Worm (Caenorhabditis elegans) whole organism, late embryonic: ENCODE results near the gene hch-1.

ENCODE experiments used
- C08G9.2 ChIP-seq: sonication (generic microtip); optimal IDR thresholded peaks from 2 replicates; lab custom pipeline; 2016; ENCODE audit warnings: mild to moderate bottlenecking, missing genetic modification characterization, moderate library complexity, missing compliant biosample characterization
- C38D4.7 ChIP-seq: fragments of 200-800 bp; sonication (Bioruptor generic); optimal IDR thresholded peaks from 2 replicates; lab custom pipeline; 2018; ENCODE audit warnings: mild to moderate bottlenecking, missing genetic modification characterization, moderate library complexity, missing compliant biosample characterization
- F13H6.1 ChIP-seq: sonication (generic microtip); optimal IDR thresholded peaks from 2 replicates; lab custom pipeline; 2016; ENCODE audit warnings: missing genetic modification characterization, missing compliant biosample characterization
- K09A11.1 ChIP-seq: sonication (generic microtip); optimal IDR thresholded peaks from 2 replicates; lab custom pipeline; 2017; ENCODE audit warnings: antibody characterized with exemption, mild to moderate bottlenecking, missing genetic modification characterization, missing compliant biosample characterization; ENCODE audit not compliant: insufficient read depth
- T23F11.4 ChIP-seq: fragments of 200-800 bp; sonication (Bioruptor generic); optimal IDR thresholded peaks from 2 replicates; lab custom pipeline; 2018; ENCODE audit warnings: mild to moderate bottlenecking, missing genetic modification characterization, missing compliant biosample characterization
- Y22D7AL.16 ChIP-seq: sonication (generic microtip); optimal IDR thresholded peaks from 2 replicates; lab custom pipeline; 2016; ENCODE audit warnings: missing genetic modification characterization, missing compliant biosample characterization
- ceh-14 ChIP-seq: sonication (generic microtip); optimal IDR thresholded peaks from 2 replicates; lab custom pipeline; 2016; ENCODE audit warnings: missing genotype, missing genetic modification characterization, missing compliant biosample characterization
- ceh-19 ChIP-seq: fragments of 200-800 bp; sonication (Bioruptor generic); optimal IDR thresholded peaks from 2 replicates; lab custom pipeline; 2018; ENCODE audit warnings: mild to moderate bottlenecking, missing genetic modification characterization, missing compliant biosample characterization
- ceh-2 ChIP-seq: sonication (generic microtip); optimal IDR thresholded peaks from 2 replicates; lab custom pipeline; 2016; ENCODE audit warnings: missing genotype, missing genetic modification characterization, missing compliant biosample characterization
- ceh-24 ChIP-seq: sonication (generic microtip); optimal IDR thresholded peaks from 2 replicates; lab custom pipeline; 2016; ENCODE audit warnings: mild to moderate bottlenecking, missing genetic modification characterization, missing compliant biosample characterization
- ceh-30 ChIP-seq: fragments of 150-350 bp; optimal IDR thresholded peaks from 2 replicates; lab custom pipeline; 2014; ENCODE audit warnings: missing biosample characterization, missing genetic modification characterization
- ceh-31 ChIP-seq: sonication (generic microtip); optimal IDR thresholded peaks from 2 replicates; lab custom pipeline; 2016; ENCODE audit warnings: missing genetic modification characterization, missing compliant biosample characterization
- ceh-45 ChIP-seq: fragments of 200-800 bp; sonication (Bioruptor generic); IDR thresholded peaks from 2 replicates; pipeline ENCODE4 v1.3.6; 2022; ENCODE audit warnings: missing genetic modification reagents, missing genetic modification characterization, missing compliant biosample characterization
- ceh-6 ChIP-seq: fragments of 200-800 bp; sonication (Bioruptor generic); optimal IDR thresholded peaks from 2 replicates; lab custom pipeline; 2018; ENCODE audit warnings: mild to moderate bottlenecking, missing genetic modification characterization, missing compliant biosample characterization
- ceh-9 ChIP-seq: sonication (generic microtip); optimal IDR thresholded peaks from 2 replicates; lab custom pipeline; 2016; ENCODE audit warnings: mild to moderate bottlenecking, missing genetic modification characterization, inconsistent platforms, missing compliant biosample characterization
- che-1 ChIP-seq: sonication (generic microtip); optimal IDR thresholded peaks from 2 replicates; lab custom pipeline; 2016; ENCODE audit warnings: mild to moderate bottlenecking, missing genetic modification characterization, missing compliant biosample characterization
- dve-1 ChIP-seq: sonication (generic microtip); optimal IDR thresholded peaks from 2 replicates; lab custom pipeline; 2017; ENCODE audit warnings: antibody characterized with exemption, mild to moderate bottlenecking, missing genetic modification characterization, missing compliant biosample characterization
- elt-4 ChIP-seq: sonication (generic microtip); optimal IDR thresholded peaks from 2 replicates; lab custom pipeline; 2016; ENCODE audit warnings: missing genetic modification characterization, missing compliant biosample characterization
- ets-4 ChIP-seq: sonication (generic microtip); optimal IDR thresholded peaks from 2 replicates; lab custom pipeline; 2016; ENCODE audit warnings: missing genetic modification characterization, missing compliant biosample characterization
- eyg-1 ChIP-seq: sonication (generic microtip); optimal IDR thresholded peaks from 2 replicates; lab custom pipeline; 2016; ENCODE audit warnings: missing genotype, missing genetic modification characterization, missing compliant biosample characterization
- fax-1 ChIP-seq: sonication (generic microtip); optimal IDR thresholded peaks from 2 replicates; lab custom pipeline; 2016; ENCODE audit warnings: missing genotype, missing genetic modification characterization, missing compliant biosample characterization
- fkh-6 ChIP-seq: sonication (generic microtip); optimal IDR thresholded peaks from 2 replicates; lab custom pipeline; 2016; ENCODE audit warnings: missing genetic modification characterization, missing compliant biosample characterization
- hlh-30 ChIP-seq: sonication (generic microtip); optimal IDR thresholded peaks from 2 replicates; lab custom pipeline; 2017; ENCODE audit warnings: antibody characterized with exemption, missing genetic modification characterization, missing compliant biosample characterization; ENCODE audit not compliant: insufficient read depth
- hlh-6 ChIP-seq: sonication (generic microtip); optimal IDR thresholded peaks from 2 replicates; lab custom pipeline; 2016; ENCODE audit warnings: missing genotype, missing genetic modification characterization, missing compliant biosample characterization
- hlh-8 ChIP-seq: sonication (generic microtip); optimal IDR thresholded peaks from 2 replicates; lab custom pipeline; 2016; ENCODE audit warnings: missing genotype, missing genetic modification characterization, missing compliant biosample characterization
- lin-11 ChIP-seq: fragments of 200-800 bp; sonication (Bioruptor generic); optimal IDR thresholded peaks from 2 replicates; lab custom pipeline; 2018; ENCODE audit warnings: mild to moderate bottlenecking, missing genetic modification characterization, missing compliant biosample characterization
- madf-2 ChIP-seq: sonication (generic microtip); optimal IDR thresholded peaks from 2 replicates; lab custom pipeline; 2017; ENCODE audit warnings: missing genetic modification characterization, missing compliant biosample characterization
- nhr-232 ChIP-seq: sonication (generic microtip); optimal IDR thresholded peaks from 2 replicates; lab custom pipeline; 2016; ENCODE audit warnings: missing genetic modification characterization, missing compliant biosample characterization
- npax-4 ChIP-seq: sonication (generic microtip); optimal IDR thresholded peaks from 2 replicates; lab custom pipeline; 2016; ENCODE audit warnings: missing genetic modification characterization, missing compliant biosample characterization
- odd-2 ChIP-seq: sonication (generic microtip); optimal IDR thresholded peaks from 2 replicates; lab custom pipeline; 2017; ENCODE audit warnings: antibody characterized with exemption, mild to moderate bottlenecking, missing genetic modification characterization, missing compliant biosample characterization
- pat-9 ChIP-seq: fragments of 200-800 bp; sonication (Bioruptor generic); optimal IDR thresholded peaks from 2 replicates; lab custom pipeline; 2018; ENCODE audit warnings: mild to moderate bottlenecking, missing genetic modification characterization, moderate library complexity, missing compliant biosample characterization
- pros-1 ChIP-seq: fragments of 150-350 bp; optimal IDR thresholded peaks from 2 replicates; lab custom pipeline; 2014; ENCODE audit warnings: missing biosample characterization, missing genetic modification reagents, missing genetic modification characterization
- ref-2 ChIP-seq: sonication (generic microtip); optimal IDR thresholded peaks from 2 replicates; lab custom pipeline; 2016; ENCODE audit warnings: missing genetic modification characterization, missing compliant biosample characterization
- rnt-1 ChIP-seq: sonication (generic microtip); optimal IDR thresholded peaks from 2 replicates; lab custom pipeline; 2016; ENCODE audit warnings: missing genetic modification characterization, missing compliant biosample characterization
- sdc-2 ChIP-seq: sonication (generic microtip); optimal IDR thresholded peaks from 2 replicates; lab custom pipeline; 2016; ENCODE audit warnings: missing genotype, missing genetic modification characterization, missing compliant biosample characterization
- sox-2 ChIP-seq: fragments of 200-800 bp; sonication (Bioruptor generic); IDR thresholded peaks from 2 replicates; pipeline ENCODE4 v1.3.6; 2022; ENCODE audit warnings: missing genetic modification reagents, missing genetic modification characterization, missing compliant biosample characterization
- sox-4 ChIP-seq: sonication (generic microtip); optimal IDR thresholded peaks from 2 replicates; lab custom pipeline; 2017; ENCODE audit warnings: mild to moderate bottlenecking, missing genetic modification characterization, inconsistent platforms, missing compliant biosample characterization
- tbx-2 ChIP-seq: sonication (generic microtip); optimal IDR thresholded peaks from 2 replicates; lab custom pipeline; 2016; ENCODE audit warnings: missing genetic modification characterization, missing compliant biosample characterization
- ttx-3 ChIP-seq: sonication (generic microtip); optimal IDR thresholded peaks from 2 replicates; lab custom pipeline; 2016; ENCODE audit warnings: missing genetic modification reagents, missing genetic modification characterization, missing compliant biosample characterization
- unc-3 ChIP-seq, 2 experiments: fragments of 200-800 bp in 1 of 2; sonication (Bioruptor generic) in 1 of 2; sonication (generic microtip) in 1 of 2; conservative IDR thresholded peaks in 1 of 2; optimal IDR thresholded peaks in 1 of 2; 2 replicates each; pipeline versions ENCODE4 v1.3.6 to Lab custom; 2016 to 2022; ENCODE audit warnings: missing compliant biosample characterization in 2 of 2, missing genetic modification characterization in 2 of 2, missing genetic modification reagents in 1 of 2
- unc-55 ChIP-seq: sonication (generic microtip); optimal IDR thresholded peaks from 2 replicates; lab custom pipeline; 2017; ENCODE audit warnings: missing biosample characterization, missing genetic modification reagents, missing genetic modification characterization
- ztf-16 ChIP-seq: sonication (generic microtip); optimal IDR thresholded peaks from 2 replicates; lab custom pipeline; 2017; ENCODE audit warnings: missing genetic modification characterization, missing compliant biosample characterization

Gene hch-1

DNA sequence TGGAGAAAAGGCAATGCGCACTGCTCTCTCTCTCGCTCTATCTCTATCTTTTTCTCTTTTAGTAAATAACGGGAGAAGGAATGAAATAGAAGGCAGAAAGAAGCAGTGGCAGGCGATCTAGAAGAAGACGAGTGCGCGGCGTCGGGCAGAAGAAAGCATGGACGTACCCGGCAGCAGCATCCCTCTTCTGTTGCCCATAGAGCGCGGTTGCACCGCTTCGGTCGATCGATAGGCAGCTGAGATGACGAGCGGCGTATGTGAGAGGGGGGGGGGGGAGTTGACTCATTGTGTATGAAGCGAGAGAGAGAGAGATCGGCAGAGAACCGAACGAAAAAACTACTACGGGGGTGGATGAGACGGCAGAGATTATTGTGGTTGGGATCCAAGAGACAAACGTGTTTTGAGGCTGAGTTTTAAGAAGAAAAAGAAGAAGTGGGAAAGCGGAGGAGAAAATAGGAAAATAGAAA lies 8.4 kb upstream of the hch-1 start (continued):
- no peak for TF ChIP-seq unc-3 (GFP tag; conservative IDR thresholded peaks at IDR 0.05; lab: Robert Waterston, UW)
- peak; percentile 61 for TF ChIP-seq unc-3 (tag; optimal IDR thresholded peaks at IDR 0.05; lab: Kevin White, UChicago)
- peak; percentile 5 for TF ChIP-seq ceh-6 (GFP tag; lab: Kevin White, UChicago)
- peak; percentile 84 for TF ChIP-seq sdc-2 (tag; lab: Kevin White, UChicago)
- no peak for TF ChIP-seq npax-4
- TF ChIP-seq C08G9.2 (tag; lab: Kevin White, UChicago): peak; percentile 48
- peak; percentile 80 for TF ChIP-seq ceh-19 (GFP tag; lab: Kevin White, UChicago)
- TF ChIP-seq fax-1 (tag; lab: Kevin White, UChicago): peak; percentile 11
- no peak for TF ChIP-seq sox-2 (GFP tag; lab: Robert Waterston, UW)
- no peak for TF ChIP-seq lin-11 (tag; lab: Kevin White, UChicago)
- peak; percentile 51 for TF ChIP-seq ets-4
- no peak for TF ChIP-seq eyg-1 (tag; lab: Kevin White, UChicago)
- TF ChIP-seq madf-2: peak; percentile 53
- peak; percentile 15 for TF ChIP-seq ceh-2 (tag; lab: Kevin White, UChicago)
- TF ChIP-seq K09A11.1 (tag; lab: Kevin White, UChicago): peak; percentile 26
- no peak for TF ChIP-seq ttx-3
- TF ChIP-seq F13H6.1 (tag; lab: Kevin White, UChicago): peak; percentile 43
- peak; percentile 45 for TF ChIP-seq hlh-6
- peak; percentile 49 for TF ChIP-seq ztf-16 (tag; lab: Kevin White, UChicago)
- TF ChIP-seq hlh-8 (tag; lab: Kevin White, UChicago): no peak
- TF ChIP-seq nhr-232: no peak
- peak; percentile 33 for TF ChIP-seq fkh-6 (tag; lab: Kevin White, UChicago)
- TF ChIP-seq ceh-31 (tag; lab: Kevin White, UChicago): peak; percentile 92
- TF ChIP-seq pros-1 (tag; lab: Kevin White, UChicago): peak; percentile 99
- TF ChIP-seq ceh-30 (tag; lab: Kevin White, UChicago): no peak
- peak; percentile 79 for TF ChIP-seq ref-2
- TF ChIP-seq elt-4 (tag; lab: Kevin White, UChicago): no peak
- no peak for TF ChIP-seq ceh-24 (tag; lab: Kevin White, UChicago)
- TF ChIP-seq che-1 (tag; lab: Kevin White, UChicago): peak; percentile 18
- peak; percentile 49 for TF ChIP-seq rnt-1 (tag; lab: Kevin White, UChicago)
- peak; percentile 73 for TF ChIP-seq unc-55
- TF ChIP-seq sox-4 (tag; lab: Kevin White, UChicago): no peak
- TF ChIP-seq pat-9 (tag; lab: Kevin White, UChicago): no peak

DNA sequence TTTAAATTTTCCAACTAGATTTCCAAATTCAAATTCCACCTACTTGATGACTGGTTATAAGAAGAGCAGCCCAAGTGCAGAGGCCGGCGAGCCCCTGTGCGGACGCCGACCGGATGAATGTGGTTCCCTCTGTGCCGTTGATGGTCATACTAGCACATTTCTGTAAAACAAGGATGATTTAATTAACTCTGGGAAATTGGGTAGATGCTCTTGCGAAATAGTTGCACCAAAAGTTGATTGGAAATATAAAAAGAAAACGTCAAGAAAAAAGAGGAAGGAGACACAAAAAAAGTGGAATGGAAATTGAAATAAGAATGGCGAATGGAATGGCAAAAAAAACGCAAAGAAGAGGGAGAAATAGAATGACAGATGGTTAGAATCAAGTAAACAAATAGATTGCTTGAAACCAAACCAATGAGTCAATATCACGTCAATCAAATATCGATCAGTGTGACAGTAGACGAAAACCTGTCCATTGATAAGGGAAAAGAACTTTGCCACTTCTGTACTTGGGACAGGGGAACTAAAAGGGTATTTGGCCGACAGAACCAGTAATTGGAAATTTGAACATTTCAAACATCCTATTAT lies 7.0 kb upstream of the hch-1 start, which contains the start of gene tmem-184:
Gene tmem-184 (minus strand): TSS at position 164 of the 588 bp plus-strand sequence.
- TF ChIP-seq tbx-2 (tag; lab: Kevin White, UChicago): no peak

DNA sequence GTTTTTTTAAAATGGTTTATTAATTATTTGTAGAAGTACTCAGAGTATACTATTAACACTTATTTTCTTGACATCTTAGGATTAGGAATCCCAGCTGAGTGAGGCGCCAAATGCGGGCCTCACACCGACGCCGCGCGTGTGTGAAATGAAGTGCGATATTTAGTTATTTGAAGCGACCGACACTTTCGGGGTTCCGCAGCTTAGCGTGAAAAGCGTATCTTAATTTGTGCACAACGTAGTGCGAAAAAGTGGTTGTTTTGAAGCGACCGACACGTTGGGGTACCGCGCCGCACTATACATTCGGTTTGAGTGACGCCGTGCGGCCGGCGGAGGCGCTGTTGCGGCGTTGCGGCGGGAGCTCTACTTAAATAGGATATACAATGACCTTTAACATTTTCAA lies 5.2 kb upstream of the hch-1 start:
- TF ChIP-seq che-1 (tag; lab: Kevin White, UChicago) (no peak), sox-2 (GFP tag; lab: Robert Waterston, UW) (no peak), rnt-1 (tag; lab: Kevin White, UChicago) (no peak), C38D4.7 (GFP tag; lab: Kevin White, UChicago) (no peak), hlh-30 (tag; lab: Kevin White, UChicago) (no peak), ceh-9 (tag; lab: Kevin White, UChicago) (no peak), C08G9.2 (tag; lab: Kevin White, UChicago) (no peak), ceh-45 (GFP tag; lab: Robert Waterston, UW) (no peak), Y22D7AL.16 (tag; lab: Kevin White, UChicago) (no peak), F13H6.1 (tag; lab: Kevin White, UChicago) (no peak), fax-1 (tag; lab: Kevin White, UChicago) (no peak), T23F11.4 (no peak), ceh-14 (tag; lab: Kevin White, UChicago) (no peak), sox-4 (tag; lab: Kevin White, UChicago) (no peak), odd-2 (no peak), dve-1 (no peak), ceh-19 (GFP tag; lab: Kevin White, UChicago) (no peak)
- TF ChIP-seq, all 69 proteins: peak for 0
